Fruit fly (Drosophila melanogaster): ENCODE data around the gene CG14708.

Gene CG14708

dm6 chr3R:11557492-11557965, 3.6 kb downstream of the CG14708 start, which contains the start of gene CG10898 (continued):
- TF ChIP-seq CG10431 (GFP tag; optimal IDR thresholded peaks at IDR 0.05) (no peak), CG7839 (tag; optimal IDR thresholded peaks at IDR 0.05) (peak; percentile 75), ems (GFP tag; optimal IDR thresholded peaks at IDR 0.05) (peak; percentile 87), amos (GFP tag; IDR thresholded peaks at IDR 0.05; ENCODE audit: partially characterized antibody) (0 out of 2 replicates have a peak, but pooled peaks have one; percentile 6), ind (GFP tag; optimal IDR thresholded peaks at IDR 0.05) (peak; percentile 89), gcm (GFP tag; optimal IDR thresholded peaks at IDR 0.05) (peak; percentile 62), CG10366 (GFP tag; IDR thresholded peaks at IDR 0.05) (peak; percentile 86), Mad (GFP tag; optimal IDR thresholded peaks at IDR 0.05) (peak; percentile 77), CG7357 (GFP tag; IDR thresholded peaks at IDR 0.05) (peak; percentile 81), CG12155 (GFP tag; optimal IDR thresholded peaks at IDR 0.05) (peak; percentile 87), Camta (GFP tag; optimal IDR thresholded peaks at IDR 0.05) (peak; percentile 85), Atf6 (GFP tag; IDR thresholded peaks at IDR 0.05) (peak; percentile 87), CG4730 (GFP tag; IDR thresholded peaks at IDR 0.05) (peak; percentile 84), CG10321 (GFP tag; IDR thresholded peaks at IDR 0.05) (peak; percentile 51), CG10462 (GFP tag; optimal IDR thresholded peaks at IDR 0.05) (peak; percentile 77), CG13624 (GFP tag; optimal IDR thresholded peaks at IDR 0.05) (peak; percentile 87), Gug (GFP tag; IDR thresholded peaks at IDR 0.05) (peak; percentile 75; the same call in 3 of the 4 replicates), btn (GFP tag; optimal IDR thresholded peaks at IDR 0.05) (peak; percentile 13), az2 (GFP tag; optimal IDR thresholded peaks at IDR 0.05) (peak; percentile 82), ssp (GFP tag; IDR thresholded peaks at IDR 0.05) (peak; percentile 91), CG7987 (GFP tag; optimal IDR thresholded peaks at IDR 0.05) (peak; percentile 69), Sry-δ (GFP tag; optimal IDR thresholded peaks at IDR 0.05) (peak; percentile 66), fu2 (GFP tag; optimal IDR thresholded peaks at IDR 0.05) (peak; percentile 85), Fer1 (GFP tag; optimal IDR thresholded peaks at IDR 0.05) (peak; percentile 73), gsb-n (tag; optimal IDR thresholded peaks at IDR 0.05) (peak; percentile 77), Ptx1 (GFP tag; IDR thresholded peaks at IDR 0.05) (peak; percentile 87), Taf1 (GFP tag; IDR thresholded peaks at IDR 0.05) (peak; percentile 73), CG17802 (tag; optimal IDR thresholded peaks at IDR 0.05) (peak; percentile 99), Dfd (GFP tag; optimal IDR thresholded peaks at IDR 0.05) (no peak), Ravus (GFP tag; IDR thresholded peaks at IDR 0.05) (no peak), CG8765 (GFP tag; IDR thresholded peaks at IDR 0.05) (peak; percentile 77), Aef1 (GFP tag; IDR thresholded peaks at IDR 0.05) (peak; percentile 81), sim (GFP tag; IDR thresholded peaks at IDR 0.05) (no peak), Abd-B (GFP tag; optimal IDR thresholded peaks at IDR 0.05) (peak; percentile 84), CoRest (tag; optimal IDR thresholded peaks at IDR 0.05) (peak; percentile 89), Max (GFP tag; optimal IDR thresholded peaks at IDR 0.05) (peak; percentile 67), Atf3 (GFP tag; optimal IDR thresholded peaks at IDR 0.05) (peak; percentile 66), chinmo (GFP tag; IDR thresholded peaks at IDR 0.05; ENCODE audit: partially characterized antibody) (0 out of 4 replicates have a peak, but pooled peaks have one; percentile 48), chn (GFP tag; optimal IDR thresholded peaks at IDR 0.05) (peak; percentile 85), Dad (GFP tag; optimal IDR thresholded peaks at IDR 0.05) (peak; percentile 67), NC2β (GFP tag; optimal IDR thresholded peaks at IDR 0.05) (peak; percentile 80), knrl (GFP tag; IDR thresholded peaks at IDR 0.05; ENCODE audit: partially characterized antibody) (peak; percentile 52; the same call in 2 of the 3 replicates), CG17612 (GFP tag; IDR thresholded peaks at IDR 0.05) (peak; percentile 74), HLHmδ (GFP tag; optimal IDR thresholded peaks at IDR 0.05) (no peak), Chrac-16 (GFP tag; optimal IDR thresholded peaks at IDR 0.05) (peak; percentile 87), jigr1 (GFP tag; IDR thresholded peaks at IDR 0.05) (no peak), bbx (GFP tag; IDR thresholded peaks at IDR 0.05; ENCODE audit: partially characterized antibody) (peak; percentile 21; the same call in 1 of the 2 replicates), CG8944 (GFP tag; optimal IDR thresholded peaks at IDR 0.05) (peak; percentile 87), ATbp (GFP tag; optimal IDR thresholded peaks at IDR 0.05) (peak; percentile 30), klu (GFP tag; IDR thresholded peaks at IDR 0.05) (peak; percentile 52)
